Fruit fly (Drosophila melanogaster): ENCODE results near the gene Prtl99C.

- no peak for TF ChIP-seq Sin3A (optimal IDR thresholded peaks at IDR 0.05)
- TF ChIP-seq psq (optimal IDR thresholded peaks at IDR 0.05), result no peak
- TF ChIP-seq h (optimal IDR thresholded peaks at IDR 0.05), result no peak
- no peak for TF ChIP-seq Myc (optimal IDR thresholded peaks at IDR 0.05)
Measured at dm6 chr3R:29867895-29868294, 32.1 kb downstream of the Prtl99C start.

All from Kc167 (cell line).